Fruit fly (Drosophila melanogaster): ENCODE results near the gene CG8565.

The CG8565 gene

dm6 chrX:15811666-15812614, 25.7 kb upstream of the CG8565 start (continued):
- no peak for TF ChIP-seq run (tag; optimal IDR thresholded peaks at IDR 0.05)
- peak; percentile 52 for TF ChIP-seq Nf-YC (tag; optimal IDR thresholded peaks at IDR 0.05)
- TF ChIP-seq CG12769 (tag; optimal IDR thresholded peaks at IDR 0.05), result peak; percentile 56
- TF ChIP-seq Dref (GFP tag; IDR thresholded peaks at IDR 0.05), result no peak; the same call in 1 of the 2 replicates
- no peak for TF ChIP-seq CG3407 (GFP tag; optimal IDR thresholded peaks at IDR 0.05)
- TF ChIP-seq Gug (GFP tag; IDR thresholded peaks at IDR 0.05), result no peak
- TF ChIP-seq zf30C (GFP tag; optimal IDR thresholded peaks at IDR 0.05), result peak; percentile 26
- no peak for TF ChIP-seq psq (GFP tag; optimal IDR thresholded peaks at IDR 0.05)
- peak; percentile 26; the same call in 1 of the 2 replicates for TF ChIP-seq stc (GFP tag; IDR thresholded peaks at IDR 0.05)
- TF ChIP-seq emc (GFP tag; optimal IDR thresholded peaks at IDR 0.05), result no peak
- TF ChIP-seq Meics (GFP tag; optimal IDR thresholded peaks at IDR 0.05), result no peak
- peak; percentile 56; the same call in 1 of the 3 replicates for TF ChIP-seq z (GFP tag; IDR thresholded peaks at IDR 0.05)
- TF ChIP-seq nmo (GFP tag; optimal IDR thresholded peaks at IDR 0.05), result no peak
- peak; percentile 42 for TF ChIP-seq Kr (GFP tag; optimal IDR thresholded peaks at IDR 0.05)
- TF ChIP-seq CG14014 (GFP tag; IDR thresholded peaks at IDR 0.05), result peak; percentile 18; the same call in 1 of the 2 replicates
- TF ChIP-seq Deaf1 (tag; optimal IDR thresholded peaks at IDR 0.05), result peak; percentile 51
- peak; percentile 88 for TF ChIP-seq crol (GFP tag; IDR thresholded peaks at IDR 0.05)
- TF ChIP-seq CG6175 (GFP tag; IDR thresholded peaks at IDR 0.05), result peak; percentile 95
- TF ChIP-seq sr (GFP tag; IDR thresholded peaks at IDR 0.05), result peak; percentile 82
- no peak for TF ChIP-seq Vsx1 (GFP tag; optimal IDR thresholded peaks at IDR 0.05)
- TF ChIP-seq CG8281 (tag; optimal IDR thresholded peaks at IDR 0.05), result no peak
- peak; percentile 82 for TF ChIP-seq rib (GFP tag; IDR thresholded peaks at IDR 0.05)
- TF ChIP-seq nau (GFP tag; optimal IDR thresholded peaks at IDR 0.05), result no peak
- TF ChIP-seq CG6765 (GFP tag; optimal IDR thresholded peaks at IDR 0.05), result peak; percentile 56
- TF ChIP-seq Hr39 (optimal IDR thresholded peaks at IDR 0.05), result peak; percentile 84
- TF ChIP-seq CG32532 (GFP tag; IDR thresholded peaks at IDR 0.05), result peak; percentile 62; the same call in 1 of the 2 replicates
- no peak for TF ChIP-seq crp (GFP tag; optimal IDR thresholded peaks at IDR 0.05)
- TF ChIP-seq CG18599 (GFP tag; optimal IDR thresholded peaks at IDR 0.05), result peak; percentile 10
- 0 out of 3 replicates have a peak, but pooled peaks have one; percentile 23 for TF ChIP-seq CG2199 (GFP tag; IDR thresholded peaks at IDR 0.05)
- peak; percentile 99 for TF ChIP-seq cg (GFP tag; optimal IDR thresholded peaks at IDR 0.05)
- TF ChIP-seq jigr1 (GFP tag; IDR thresholded peaks at IDR 0.05), result no peak
- TF ChIP-seq CG1024 (GFP tag; IDR thresholded peaks at IDR 0.05), result no peak
- peak; percentile 98 to 99 for TF ChIP-seq Trl (optimal IDR thresholded peaks at IDR 0.05)
- TF ChIP-seq Trl (GFP tag; optimal IDR thresholded peaks at IDR 0.05), result peak; percentile 61
- no peak for TF ChIP-seq eyg (GFP tag; optimal IDR thresholded peaks at IDR 0.05)
- peak; percentile 46; the same call in 1 of the 3 replicates for TF ChIP-seq Dbx (GFP tag; IDR thresholded peaks at IDR 0.05)
- TF ChIP-seq CG31441 (GFP tag; IDR thresholded peaks at IDR 0.05), result no peak
- TF ChIP-seq pum (GFP tag; optimal IDR thresholded peaks at IDR 0.05), result no peak
- peak; percentile 98 for TF ChIP-seq yki (optimal IDR thresholded peaks at IDR 0.05)
- no peak for TF ChIP-seq NC2α (GFP tag; optimal IDR thresholded peaks at IDR 0.05)
- peak; percentile 26 for TF ChIP-seq sug (tag; optimal IDR thresholded peaks at IDR 0.05)
- peak; percentile 98 for TF ChIP-seq CG4360 (GFP tag; IDR thresholded peaks at IDR 0.05)
- peak; percentile 34; the same call in 1 of the 2 replicates for TF ChIP-seq CG9932 (GFP tag; IDR thresholded peaks at IDR 0.05)
- TF ChIP-seq Awh (GFP tag; IDR thresholded peaks at IDR 0.05), result no peak
- 0 out of 2 replicates have a peak, but pooled peaks have one; percentile 47 for TF ChIP-seq CG32772 (GFP tag; IDR thresholded peaks at IDR 0.05)
- TF ChIP-seq CG8388 (GFP tag; optimal IDR thresholded peaks at IDR 0.05), result no peak
- TF ChIP-seq CG11085 (GFP tag; IDR thresholded peaks at IDR 0.05), result no peak
- no peak for TF ChIP-seq Bdp1 (GFP tag; optimal IDR thresholded peaks at IDR 0.05)
- TF ChIP-seq wek (GFP tag; optimal IDR thresholded peaks at IDR 0.05), result no peak
- no peak for TF ChIP-seq CG10654 (GFP tag; optimal IDR thresholded peaks at IDR 0.05)

All from whole organism, embryonic.